Worm (Caenorhabditis elegans) whole organism, L2 larva: ENCODE data around the gene fbxa-176.

Experiments
- C34F6.9 ChIP-seq: fragments of 150-350 bp; optimal IDR thresholded peaks from 2 replicates; lab custom pipeline; 2014; ENCODE audit warnings: missing biosample characterization, missing genetic modification characterization
- Y55F3AM.14 ChIP-seq: fragments of 200-800 bp; sonication (Bioruptor generic); optimal IDR thresholded peaks from 2 replicates; lab custom pipeline; 2018; ENCODE audit warnings: mild to moderate bottlenecking, missing genetic modification characterization, missing compliant biosample characterization
- alr-1 ChIP-seq: fragments of 150-350 bp; optimal IDR thresholded peaks from 2 replicates; lab custom pipeline; 2014; ENCODE audit warnings: missing biosample characterization, missing genetic modification characterization
- blmp-1 ChIP-seq: sonication (generic microtip); optimal IDR thresholded peaks from 2 replicates; lab custom pipeline; 2017; ENCODE audit warnings: missing genetic modification characterization, mild to moderate bottlenecking, missing compliant biosample characterization, antibody characterized with exemption, moderate library complexity; ENCODE audit not compliant: insufficient read depth
- ceh-16 ChIP-seq: fragments of 150-350 bp; optimal IDR thresholded peaks from 2 replicates; lab custom pipeline; 2014; ENCODE audit warnings: missing biosample characterization, missing genetic modification characterization
- ceh-82 ChIP-seq: fragments of 150-350 bp; optimal IDR thresholded peaks from 2 replicates; lab custom pipeline; 2014; ENCODE audit warnings: missing biosample characterization, missing genetic modification characterization
- egl-27 ChIP-seq: sonication (generic microtip); optimal IDR thresholded peaks from 3 replicates; lab custom pipeline; 2017; ENCODE audit warnings: missing biosample characterization, missing genetic modification reagents, missing genetic modification characterization
- elt-3 ChIP-seq: sonication (generic microtip); optimal IDR thresholded peaks from 2 replicates; lab custom pipeline; 2017; ENCODE audit warnings: missing biosample characterization, missing genetic modification characterization
- fos-1 ChIP-seq: fragments of 150-350 bp; optimal IDR thresholded peaks from 2 replicates; lab custom pipeline; 2014; ENCODE audit warnings: missing biosample characterization, missing genetic modification characterization
- gmeb-1 ChIP-seq: fragments of 150-350 bp; optimal IDR thresholded peaks from 2 replicates; lab custom pipeline; 2014; ENCODE audit warnings: missing biosample characterization, missing genetic modification characterization
- lin-11 ChIP-seq: fragments of 150-350 bp; sonication (generic microtip); optimal IDR thresholded peaks from 2 replicates; lab custom pipeline; 2014; ENCODE audit warnings: missing biosample characterization, missing genetic modification characterization, inconsistent platforms, mixed read lengths
- lin-39 ChIP-seq: fragments of 150-350 bp; optimal IDR thresholded peaks from 2 replicates; lab custom pipeline; 2014; ENCODE audit warnings: missing biosample characterization, missing genetic modification reagents, missing genetic modification characterization
- mab-5 ChIP-seq: fragments of 150-350 bp; optimal IDR thresholded peaks from 2 replicates; lab custom pipeline; 2014; ENCODE audit warnings: missing biosample characterization, missing genetic modification characterization
- mbf-1 ChIP-seq: sonication (generic microtip); optimal IDR thresholded peaks from 2 replicates; lab custom pipeline; 2017; ENCODE audit warnings: missing biosample characterization, missing genetic modification characterization
- mdl-1 ChIP-seq, 2 experiments: fragments of 150-350 bp in 1 of 2; sonication (generic microtip) in 1 of 2; optimal IDR thresholded peaks; 2 replicates each; lab custom pipeline; 2017; ENCODE audit warnings: missing biosample characterization in 2 of 2, missing genetic modification characterization in 2 of 2
- nhr-10 ChIP-seq: sonication (generic microtip); optimal IDR thresholded peaks from 2 replicates; lab custom pipeline; 2017; ENCODE audit warnings: missing biosample characterization, missing genetic modification characterization
- nhr-11 ChIP-seq: fragments of 150-350 bp; optimal IDR thresholded peaks from 2 replicates; lab custom pipeline; 2014; ENCODE audit warnings: missing biosample characterization, missing genetic modification characterization
- nhr-129 ChIP-seq: fragments of 150-350 bp; optimal IDR thresholded peaks from 2 replicates; lab custom pipeline; 2014; ENCODE audit warnings: missing biosample characterization, missing genetic modification characterization
- nhr-21 ChIP-seq: fragments of 150-350 bp; optimal IDR thresholded peaks from 2 replicates; lab custom pipeline; 2014; ENCODE audit warnings: missing biosample characterization, missing genetic modification characterization
- nhr-23 ChIP-seq: fragments of 150-350 bp; optimal IDR thresholded peaks from 2 replicates; lab custom pipeline; 2014; ENCODE audit warnings: missing biosample characterization, missing genetic modification reagents, missing genetic modification characterization
- nhr-237 ChIP-seq: fragments of 150-350 bp; optimal IDR thresholded peaks from 2 replicates; lab custom pipeline; 2014; ENCODE audit warnings: missing biosample characterization, missing genetic modification characterization
- nhr-6 ChIP-seq: fragments of 150-350 bp; optimal IDR thresholded peaks from 2 replicates; lab custom pipeline; 2014; ENCODE audit warnings: missing biosample characterization, missing genetic modification characterization
- nhr-77 ChIP-seq: fragments of 150-350 bp; optimal IDR thresholded peaks from 2 replicates; lab custom pipeline; 2014; ENCODE audit warnings: missing biosample characterization, missing genetic modification characterization
- peb-1 ChIP-seq: fragments of 150-350 bp; optimal IDR thresholded peaks from 2 replicates; lab custom pipeline; 2014; ENCODE audit warnings: missing biosample characterization, missing genetic modification characterization
- sem-4 ChIP-seq: fragments of 150-350 bp; optimal IDR thresholded peaks from 2 replicates; lab custom pipeline; 2014; ENCODE audit warnings: missing biosample characterization, missing genetic modification reagents, missing genetic modification characterization
- skn-1 ChIP-seq: sonication (generic microtip); optimal IDR thresholded peaks from 2 replicates; lab custom pipeline; 2017; ENCODE audit warnings: missing biosample characterization, missing genetic modification characterization
- sma-9 ChIP-seq, 2 experiments: fragments of 150-350 bp in 1 of 2; sonication (generic microtip) in 1 of 2; optimal IDR thresholded peaks; 2 replicates each; lab custom pipeline; 2014 to 2016; ENCODE audit warnings: missing genetic modification characterization in 2 of 2, mild to moderate bottlenecking in 1 of 2, missing biosample characterization in 1 of 2, missing compliant biosample characterization in 1 of 2, missing genetic modification reagents in 1 of 2, moderate library complexity in 1 of 2
- unc-62 ChIP-seq: fragments of 150-350 bp; optimal IDR thresholded peaks from 2 replicates; lab custom pipeline; 2014; ENCODE audit warnings: missing biosample characterization, missing genetic modification reagents, missing genetic modification characterization
- zag-1 ChIP-seq: fragments of 150-350 bp; optimal IDR thresholded peaks from 2 replicates; lab custom pipeline; 2014; ENCODE audit warnings: missing biosample characterization, missing genetic modification characterization
- ztf-1 ChIP-seq: fragments of 200-800 bp; sonication (Bioruptor generic); conservative IDR thresholded peaks from 2 replicates; pipeline ENCODE4 v1.3.6; 2022; ENCODE audit warnings: missing genetic modification characterization, missing compliant biosample characterization
- ztf-11 ChIP-seq: sonication (generic microtip); optimal IDR thresholded peaks from 2 replicates; lab custom pipeline; 2017; ENCODE audit warnings: missing biosample characterization, missing genetic modification characterization
- ztf-4 ChIP-seq: fragments of 150-350 bp; optimal IDR thresholded peaks from 2 replicates; lab custom pipeline; 2014; ENCODE audit warnings: missing biosample characterization, missing genetic modification characterization

fbxa-176 gene

ce11 chrV:17546931-17547330 lies 2.5 kb upstream of the fbxa-176 start:
- no peak for TF ChIP-seq ztf-1
- no peak for TF ChIP-seq alr-1
- TF ChIP-seq gmeb-1 (tag; lab: Kevin White, UChicago) = no peak
- peak; percentile 1 for TF ChIP-seq fos-1 (tag; lab: Kevin White, UChicago)

- TF ChIP-seq ztf-1 (no peak), mab-5 (tag; lab: Kevin White, UChicago) (no peak), nhr-77 (tag; lab: Kevin White, UChicago) (no peak), sem-4 (tag; lab: Kevin White, UChicago) (no peak), mdl-1 (tag; optimal IDR thresholded peaks at IDR 0.05; lab: Kevin White, UChicago) (no peak), ztf-11 (tag; lab: Kevin White, UChicago) (no peak), ztf-4 (no peak), nhr-11 (tag; lab: Kevin White, UChicago) (no peak)
Measured at ce11 chrV:17548635-17549034, 840 bp upstream of the fbxa-176 start.

- TF ChIP-seq nhr-23 (tag; lab: Kevin White, UChicago) (no peak), elt-3 (tag; lab: Kevin White, UChicago) (no peak), peb-1 (no peak)
Measured at ce11 chrV:17551396-17551795, 1.9 kb downstream of the fbxa-176 start.

- TF ChIP-seq mbf-1 (tag; lab: Kevin White, UChicago) (no peak), skn-1 (tag; lab: Kevin White, UChicago) (no peak), nhr-129 (tag; lab: Kevin White, UChicago) (no peak), ceh-16 (no peak), zag-1 (tag; lab: Kevin White, UChicago) (no peak)
Measured at ce11 chrV:17552759-17553158, 3.3 kb downstream of the fbxa-176 start, which contains the start of gene C38D9.8. Gene C38D9.8, minus strand, starts transcription at chrV:17552859.

ce11 chrV:17558377-17558776 lies 8.9 kb downstream of the fbxa-176 start, which contains the start of gene fbxa-174:
Gene fbxa-174, minus strand, starts transcription at chrV:17558477.
- no peak for TF ChIP-seq nhr-21 (tag; lab: Kevin White, UChicago)
- no peak for TF ChIP-seq mab-5 (tag; lab: Kevin White, UChicago)
- TF ChIP-seq mbf-1 (tag; lab: Kevin White, UChicago) = no peak
- no peak for TF ChIP-seq lin-39 (tag; lab: Kevin White, UChicago)
- TF ChIP-seq peb-1 = no peak
- no peak for TF ChIP-seq zag-1 (tag; lab: Kevin White, UChicago)
- no peak for TF ChIP-seq egl-27 (tag; lab: Kevin White, UChicago)
- no peak for TF ChIP-seq gmeb-1 (tag; lab: Kevin White, UChicago)
- TF ChIP-seq C34F6.9 (tag; lab: Kevin White, UChicago) = no peak
- TF ChIP-seq Y55F3AM.14 (GFP tag; lab: Kevin White, UChicago) = no peak
- TF ChIP-seq sem-4 (tag; lab: Kevin White, UChicago) = no peak
- TF ChIP-seq mdl-1 (tag; optimal IDR thresholded peaks at IDR 0.05; lab: Kevin White, UChicago) = no peak
- no peak for TF ChIP-seq unc-62
- TF ChIP-seq fos-1 (tag; lab: Kevin White, UChicago) = no peak
- no peak for TF ChIP-seq ztf-11 (tag; lab: Kevin White, UChicago)
- no peak for TF ChIP-seq nhr-237 (tag; lab: Kevin White, UChicago)
- TF ChIP-seq nhr-10 (tag; lab: Kevin White, UChicago) = no peak
- no peak for TF ChIP-seq nhr-77 (tag; lab: Kevin White, UChicago)
- TF ChIP-seq lin-11 (tag; lab: Kevin White, UChicago) = no peak

- TF ChIP-seq mab-5 (tag; lab: Kevin White, UChicago) = no peak
- no peak for TF ChIP-seq sem-4 (tag; lab: Kevin White, UChicago)
- TF ChIP-seq nhr-6 (tag; lab: Kevin White, UChicago) = no peak
- TF ChIP-seq elt-3 (tag; lab: Kevin White, UChicago) = no peak
- TF ChIP-seq lin-39 (tag; lab: Kevin White, UChicago) = no peak
- TF ChIP-seq blmp-1 (tag; lab: Kevin White, UChicago) = no peak
- TF ChIP-seq ceh-16 = no peak
- no peak for TF ChIP-seq gmeb-1 (tag; lab: Kevin White, UChicago)
- no peak for TF ChIP-seq sma-9 (GFP tag; optimal IDR thresholded peaks at IDR 0.05; lab: Kevin White, UChicago)
- no peak for TF ChIP-seq sma-9 (tag; optimal IDR thresholded peaks at IDR 0.05; lab: Kevin White, UChicago)
- no peak for TF ChIP-seq egl-27 (tag; lab: Kevin White, UChicago)
- TF ChIP-seq ceh-82 (tag; lab: Kevin White, UChicago) = no peak
Measured at ce11 chrV:17558946-17559345, 9.5 kb downstream of the fbxa-176 start, which contains the start of gene fbxa-172. Gene fbxa-172, plus strand, starts transcription at chrV:17559246.
